Fruit fly (Drosophila melanogaster) whole organism, embryonic: Measurements from ENCODE around the gene CG31278.

Experiments used
- Ada2b ChIP-seq: fragments of 200-800 bp; sonication (Bioruptor generic); IDR thresholded peaks from 2 replicates; pipeline ENCODE4 v1.3.6; 2022; ENCODE audit warnings: missing biosample characterization, missing genetic modification characterization
- Bgb ChIP-seq: fragments of 200-800 bp; sonication (Bioruptor generic); IDR thresholded peaks from 2 replicates; pipeline ENCODE4 v1.3.6; 2022; ENCODE audit warnings: missing biosample characterization, missing genetic modification characterization; ENCODE audit not compliant: partially characterized antibody
- CG11504 ChIP-seq: fragments of 200-800 bp; sonication (Bioruptor generic); optimal IDR thresholded peaks from 3 replicates; lab custom pipeline; 2019; ENCODE audit warnings: missing biosample characterization, mild to moderate bottlenecking, missing genetic modification characterization, moderate library complexity
- CG11696 ChIP-seq: fragments of 200-800 bp; sonication (Bioruptor generic); IDR thresholded peaks from 2 replicates; pipeline ENCODE4 v1.3.6; 2022; ENCODE audit warnings: missing biosample characterization, missing genetic modification characterization
- CG12659 ChIP-seq: fragments of 200-800 bp; sonication (Bioruptor generic); optimal IDR thresholded peaks from 3 replicates; lab custom pipeline; 2017; ENCODE audit warnings: mild to moderate bottlenecking, missing biosample characterization, missing genetic modification reagents, missing genetic modification characterization
- CG13296 ChIP-seq: fragments of 200-800 bp; sonication (Bioruptor generic); optimal IDR thresholded peaks from 3 replicates; lab custom pipeline; 2018; ENCODE audit warnings: missing biosample characterization, mild to moderate bottlenecking, missing genetic modification characterization
- CG13624 ChIP-seq: fragments of 200-800 bp; sonication (Bioruptor generic); optimal IDR thresholded peaks from 2 replicates; lab custom pipeline; 2016; ENCODE audit warnings: missing biosample characterization, missing genetic modification characterization
- CG16863 ChIP-seq: fragments of 200-800 bp; sonication (Bioruptor generic); optimal IDR thresholded peaks from 3 replicates; lab custom pipeline; 2016; ENCODE audit warnings: missing biosample characterization, missing genetic modification characterization
- CG18599 ChIP-seq: fragments of 200-800 bp; sonication (Bioruptor generic); optimal IDR thresholded peaks from 3 replicates; lab custom pipeline; 2017; ENCODE audit warnings: missing biosample characterization, missing genetic modification characterization, mild to moderate bottlenecking, moderate library complexity, missing genetic modification reagents
- CG31388 ChIP-seq: fragments of 200-800 bp; sonication (Bioruptor generic); optimal IDR thresholded peaks from 2 replicates; lab custom pipeline; 2016; ENCODE audit warnings: missing biosample characterization, missing genetic modification characterization
- CG33213 ChIP-seq: fragments of 200-800 bp; sonication (Bioruptor generic); optimal IDR thresholded peaks from 3 replicates; lab custom pipeline; 2016; ENCODE audit warnings: missing biosample characterization, missing genetic modification characterization
- CG3847 ChIP-seq: fragments of 200-800 bp; sonication (Bioruptor generic); IDR thresholded peaks from 2 replicates; pipeline ENCODE4 v1.3.6; 2022; ENCODE audit warnings: missing biosample characterization, missing genetic modification characterization
- CG3995 ChIP-seq: fragments of 200-800 bp; sonication (Bioruptor generic); optimal IDR thresholded peaks from 3 replicates; lab custom pipeline; 2016; ENCODE audit warnings: missing biosample characterization, missing genetic modification characterization
- CG4424 ChIP-seq: fragments of 200-800 bp; sonication (Bioruptor generic); optimal IDR thresholded peaks from 3 replicates; lab custom pipeline; 2016; ENCODE audit warnings: missing biosample characterization, missing genetic modification characterization
- CG8924 ChIP-seq: fragments of 200-800 bp; optimal IDR thresholded peaks from 3 replicates; lab custom pipeline; 2019; ENCODE audit warnings: missing biosample characterization, mild to moderate bottlenecking, missing genetic modification characterization, moderate library complexity
- CG9215 ChIP-seq: fragments of 200-800 bp; sonication (Bioruptor generic); IDR thresholded peaks from 2 replicates; pipeline ENCODE4 v1.3.6; 2022; ENCODE audit warnings: missing biosample characterization, missing genetic modification characterization
- CG9876 ChIP-seq: fragments of 200-800 bp; sonication (Bioruptor generic); optimal IDR thresholded peaks from 2 replicates; lab custom pipeline; 2016; ENCODE audit warnings: missing biosample characterization, missing genetic modification characterization
- CHES-1-like ChIP-seq: fragments of 200-800 bp; sonication (Bioruptor generic); optimal IDR thresholded peaks from 2 replicates; lab custom pipeline; 2016; ENCODE audit warnings: missing biosample characterization, missing genetic modification characterization
- CkIIα-i1 ChIP-seq: fragments of 200-800 bp; sonication (Bioruptor generic); IDR thresholded peaks from 2 replicates; pipeline ENCODE4 v1.3.6; 2022; ENCODE audit warnings: missing biosample characterization, missing genetic modification characterization
- CoRest ChIP-seq: fragments of 200-800 bp; sonication (Bioruptor generic); optimal IDR thresholded peaks from 3 replicates; lab custom pipeline; 2018; ENCODE audit warnings: missing biosample characterization, mild to moderate bottlenecking, missing genetic modification characterization, moderate library complexity
- D ChIP-seq, 2 experiments: fragments of 200-800 bp in 1 of 2; fragments of >200 bp in 1 of 2; sonication (Bioruptor generic) in 1 of 2; optimal IDR thresholded peaks; 2 replicates in 1 of 2; 3 replicates in 1 of 2; lab custom pipeline; 2017; ENCODE audit warnings: mild to moderate bottlenecking in 1 of 2, missing biosample characterization in 1 of 2, missing genetic modification characterization in 1 of 2, missing genetic modification reagents in 1 of 2
- Deaf1 ChIP-seq: fragments of 200-800 bp; optimal IDR thresholded peaks from 3 replicates; lab custom pipeline; 2019; ENCODE audit warnings: missing biosample characterization, mild to moderate bottlenecking, missing genetic modification characterization, moderate library complexity
- Dek ChIP-seq: fragments of 200-800 bp; sonication (Bioruptor generic); optimal IDR thresholded peaks from 3 replicates; lab custom pipeline; 2019; ENCODE audit warnings: missing biosample characterization, mild to moderate bottlenecking, missing genetic modification characterization, moderate library complexity
- H2.0 ChIP-seq: fragments of 200-800 bp; sonication (Bioruptor generic); IDR thresholded peaks from 2 replicates; pipeline ENCODE4 v1.3.6; 2022; ENCODE audit warnings: missing biosample characterization, missing genetic modification characterization
- Hmr ChIP-seq: fragments of 200-800 bp; sonication (Bioruptor generic); optimal IDR thresholded peaks from 3 replicates; lab custom pipeline; 2017; ENCODE audit warnings: mild to moderate bottlenecking, missing biosample characterization, missing genetic modification reagents, missing genetic modification characterization
- Kr ChIP-seq: fragments of 200-800 bp; sonication (Bioruptor generic); optimal IDR thresholded peaks from 2 replicates; lab custom pipeline; 2017; ENCODE audit warnings: missing biosample characterization, mild to moderate bottlenecking, missing genetic modification characterization
- Lhr ChIP-seq: fragments of 200-800 bp; sonication (Bioruptor generic); optimal IDR thresholded peaks from 3 replicates; lab custom pipeline; 2017; ENCODE audit warnings: mild to moderate bottlenecking, missing biosample characterization, missing genetic modification reagents, missing genetic modification characterization
- MTF-1 ChIP-seq: fragments of 200-800 bp; sonication (Bioruptor generic); optimal IDR thresholded peaks from 2 replicates; lab custom pipeline; 2018; ENCODE audit warnings: missing biosample characterization, mild to moderate bottlenecking, missing genetic modification characterization, borderline replicate concordance
- Rfx ChIP-seq: fragments of 200-800 bp; sonication (Bioruptor generic); IDR thresholded peaks from 2 replicates; pipeline ENCODE4 v1.3.6; 2022; ENCODE audit warnings: missing biosample characterization, missing genetic modification characterization
- Scr ChIP-seq: fragments of 200-800 bp; sonication (Bioruptor generic); IDR thresholded peaks from 2 replicates; pipeline ENCODE4 v1.3.6; 2022; ENCODE audit warnings: missing biosample characterization, missing genetic modification characterization; ENCODE audit not compliant: partially characterized antibody
- Sry-δ ChIP-seq: fragments of 200-800 bp; sonication (Bioruptor generic); optimal IDR thresholded peaks from 2 replicates; lab custom pipeline; 2016; ENCODE audit warnings: missing biosample characterization, missing genetic modification characterization
- az2 ChIP-seq: fragments of 200-800 bp; sonication (Bioruptor generic); optimal IDR thresholded peaks from 3 replicates; lab custom pipeline; 2016; ENCODE audit warnings: missing biosample characterization, missing genetic modification characterization
- crc ChIP-seq: fragments of 200-800 bp; sonication (Bioruptor generic); optimal IDR thresholded peaks from 2 replicates; lab custom pipeline; 2016; ENCODE audit warnings: missing biosample characterization, missing genetic modification characterization
- fru ChIP-seq: fragments of >200 bp; optimal IDR thresholded peaks from 2 replicates; lab custom pipeline; 2017
- inv ChIP-seq: fragments of 200-800 bp; sonication (Bioruptor generic); IDR thresholded peaks from 2 replicates; pipeline ENCODE4 v1.3.6; 2022; ENCODE audit warnings: missing biosample characterization, missing genetic modification characterization; ENCODE audit not compliant: partially characterized antibody
- kay ChIP-seq: fragments of 200-800 bp; sonication (Bioruptor generic); optimal IDR thresholded peaks from 2 replicates; lab custom pipeline; 2016; ENCODE audit warnings: missing biosample characterization, missing genetic modification characterization
- ken ChIP-seq: fragments of 200-800 bp; sonication (Bioruptor generic); IDR thresholded peaks from 3 replicates; pipeline ENCODE4 v1.3.6; 2022; ENCODE audit warnings: missing biosample characterization, missing genetic modification characterization
- kni ChIP-seq: fragments of 200-800 bp; sonication (Bioruptor generic); optimal IDR thresholded peaks from 3 replicates; lab custom pipeline; 2017; ENCODE audit warnings: mild to moderate bottlenecking, missing biosample characterization, missing genetic modification reagents, missing genetic modification characterization
- lbe ChIP-seq: fragments of 200-800 bp; sonication (Bioruptor generic); optimal IDR thresholded peaks from 2 replicates; lab custom pipeline; 2016; ENCODE audit warnings: missing biosample characterization, mild to moderate bottlenecking, missing genetic modification characterization
- lilli ChIP-seq: fragments of 200-800 bp; sonication (Bioruptor generic); optimal IDR thresholded peaks from 3 replicates; lab custom pipeline; 2016; ENCODE audit warnings: missing biosample characterization, missing genetic modification characterization
- mirr ChIP-seq: fragments of 200-800 bp; sonication (Bioruptor generic); optimal IDR thresholded peaks from 3 replicates; lab custom pipeline; 2018; ENCODE audit warnings: missing biosample characterization, mild to moderate bottlenecking, missing genetic modification characterization
- p53 ChIP-seq: fragments of 200-800 bp; sonication (Bioruptor generic); optimal IDR thresholded peaks from 2 replicates; lab custom pipeline; 2016; ENCODE audit warnings: missing biosample characterization, missing genetic modification characterization
- pum ChIP-seq: fragments of 200-800 bp; sonication (Bioruptor generic); optimal IDR thresholded peaks from 2 replicates; lab custom pipeline; 2016; ENCODE audit warnings: missing biosample characterization, missing genetic modification characterization
- ranshi ChIP-seq: fragments of 200-800 bp; sonication (Bioruptor generic); IDR thresholded peaks from 2 replicates; pipeline ENCODE4 v1.3.6; 2022; ENCODE audit warnings: missing biosample characterization, missing genetic modification characterization
- row ChIP-seq: fragments of 200-800 bp; sonication (Bioruptor generic); IDR thresholded peaks from 3 replicates; pipeline ENCODE4 v1.3.6; 2022; ENCODE audit warnings: missing biosample characterization, missing genetic modification characterization
- sd ChIP-seq: fragments of 200-800 bp; sonication (Bioruptor generic); optimal IDR thresholded peaks from 3 replicates; lab custom pipeline; 2018; ENCODE audit warnings: missing biosample characterization, mild to moderate bottlenecking, missing genetic modification characterization, moderate library complexity
- tna ChIP-seq: fragments of 200-800 bp; sonication (Bioruptor generic); IDR thresholded peaks from 2 replicates; pipeline ENCODE4 v1.3.6; 2022; ENCODE audit warnings: missing biosample characterization, missing genetic modification characterization; ENCODE audit not compliant: partially characterized antibody

CG31278 gene

dm6 chr3R:10699020-10699951 lies 8.9 kb downstream of the CG31278 start (continued):
- TF ChIP-seq D (optimal IDR thresholded peaks at IDR 0.05; lab: Kevin White, UChicago): no peak
- no peak for TF ChIP-seq D (GFP tag; optimal IDR thresholded peaks at IDR 0.05; lab: Kevin White, UChicago)
- TF ChIP-seq CG11504: no peak
- no peak for TF ChIP-seq Kr (GFP tag; lab: Kevin White, UChicago)
- peak; percentile 27 for TF ChIP-seq CHES-1-like
- no peak for TF ChIP-seq lbe (GFP tag; lab: Kevin White, UChicago)
- TF ChIP-seq Ada2b (GFP tag; lab: Robert Waterston, UW): no peak

dm6 chr3R:10696371-10696777 lies 11.8 kb downstream of the CG31278 start, which contains the start of the genes pug, CG14683 and CG46459:
Gene pug (plus strand): TSS chr3R:10696534.
Gene CG14683 (plus strand): TSS chr3R:10696647.
Gene CG46459 (plus strand): TSS chr3R:10696647.
- no peak for TF ChIP-seq CG31388 (GFP tag; lab: Kevin White, UChicago)
- TF ChIP-seq MTF-1 (GFP tag; lab: Kevin White, UChicago): no peak
- no peak for TF ChIP-seq Dek (tag; lab: Kevin White, UChicago)
- TF ChIP-seq CG8924: peak; percentile 15
- TF ChIP-seq inv (GFP tag; lab: Robert Waterston, UW): peak; percentile 98
- TF ChIP-seq Rfx (GFP tag; lab: Robert Waterston, UW): peak; percentile 63
- TF ChIP-seq CG13296 (GFP tag; lab: Kevin White, UChicago): no peak
- peak; percentile 95 for TF ChIP-seq Bgb
- TF ChIP-seq Hmr (GFP tag; lab: Kevin White, UChicago): peak; percentile 6
- TF ChIP-seq CG18599: peak; percentile 31
- peak; percentile 2 for TF ChIP-seq kay (GFP tag; lab: Kevin White, UChicago)
- peak; percentile 93 for TF ChIP-seq tna (GFP tag; lab: Robert Waterston, UW)
- TF ChIP-seq CG11696 (GFP tag; lab: Robert Waterston, UW): no peak
- peak; percentile 12 for TF ChIP-seq CG16863 (GFP tag; lab: Kevin White, UChicago)
- peak; percentile 74 for TF ChIP-seq lilli
- peak; percentile 72 for TF ChIP-seq row (GFP tag; lab: Robert Waterston, UW)
- peak; percentile 45 for TF ChIP-seq CG3995 (GFP tag; lab: Kevin White, UChicago)
- TF ChIP-seq CG9876 (GFP tag; lab: Kevin White, UChicago): peak; percentile 27
- no peak for TF ChIP-seq CkIIα-i1 (GFP tag; lab: Robert Waterston, UW)
- 0 out of 2 replicates have a peak, but pooled peaks have one; percentile 22 for TF ChIP-seq CG9215 (GFP tag; lab: Robert Waterston, UW)
- no peak for TF ChIP-seq ken (GFP tag; lab: Robert Waterston, UW)
- TF ChIP-seq sd (tag; lab: Kevin White, UChicago): peak; percentile 43
- TF ChIP-seq Sry-δ (GFP tag; lab: Kevin White, UChicago): peak; percentile 96
- TF ChIP-seq CoRest (tag; lab: Kevin White, UChicago): peak; percentile 41
- peak; percentile 40 for TF ChIP-seq CG4424 (GFP tag; lab: Kevin White, UChicago)
- no peak for TF ChIP-seq Lhr (GFP tag; lab: Kevin White, UChicago)
- TF ChIP-seq CG13624 (GFP tag; lab: Kevin White, UChicago): peak; percentile 62
- peak; percentile 45 for TF ChIP-seq pum
- no peak for TF ChIP-seq fru
- TF ChIP-seq CG12659 (GFP tag; lab: Kevin White, UChicago): peak; percentile 23
- TF ChIP-seq Deaf1 (tag; lab: Kevin White, UChicago): no peak
- no peak for TF ChIP-seq mirr (GFP tag; lab: Kevin White, UChicago)
- TF ChIP-seq crc (GFP tag; lab: Kevin White, UChicago): peak; percentile 32
- peak; percentile 98 for TF ChIP-seq Scr (GFP tag; lab: Robert Waterston, UW)
- TF ChIP-seq CG33213 (GFP tag; lab: Kevin White, UChicago): no peak
- TF ChIP-seq kni (GFP tag; lab: Kevin White, UChicago): no peak
- 0 out of 2 replicates have a peak, but pooled peaks have one; percentile 32 for TF ChIP-seq ranshi (GFP tag; lab: Robert Waterston, UW)
- TF ChIP-seq az2 (GFP tag; lab: Kevin White, UChicago): peak; percentile 4
- peak; percentile 24 for TF ChIP-seq p53 (GFP tag; lab: Kevin White, UChicago)
- no peak for TF ChIP-seq H2.0 (GFP tag; lab: Robert Waterston, UW)
- peak; percentile 33; the same call in 1 of the 2 replicates for TF ChIP-seq CG3847 (GFP tag; lab: Robert Waterston, UW)
